Worm (Caenorhabditis elegans) whole organism, early embryonic: ENCODE measurements around the gene F02H6.3.

Source experiments
- B0310.2 ChIP-seq: sonication (generic microtip); optimal IDR thresholded peaks from 2 replicates; lab custom pipeline; 2016; ENCODE audit warnings: mild to moderate bottlenecking, missing genetic modification characterization, missing compliant biosample characterization
- F13C5.2 ChIP-seq: sonication (generic microtip); optimal IDR thresholded peaks from 2 replicates; lab custom pipeline; 2017; ENCODE audit warnings: mild to moderate bottlenecking, missing genetic modification characterization, inconsistent platforms, missing compliant biosample characterization
- aly-1 ChIP-seq: sonication (generic microtip); optimal IDR thresholded peaks from 2 replicates; lab custom pipeline; 2016; ENCODE audit warnings: missing genetic modification characterization, missing compliant biosample characterization
- ama-1 ChIP-seq: fragments of 150-350 bp; optimal IDR thresholded peaks from 2 replicates; lab custom pipeline; 2014
- ceh-13 ChIP-seq: fragments of 200-800 bp; sonication (Bioruptor generic); optimal IDR thresholded peaks from 2 replicates; lab custom pipeline; 2018; ENCODE audit warnings: mild to moderate bottlenecking, missing genetic modification characterization, missing compliant biosample characterization
- ceh-36 ChIP-seq: sonication (generic microtip); optimal IDR thresholded peaks from 2 replicates; lab custom pipeline; 2016; ENCODE audit warnings: missing genetic modification characterization, inconsistent platforms, missing compliant biosample characterization
- ets-7 ChIP-seq: sonication (generic microtip); optimal IDR thresholded peaks from 2 replicates; lab custom pipeline; 2016; ENCODE audit warnings: missing genotype, missing genetic modification characterization, missing compliant biosample characterization
- flt-1 ChIP-seq: fragments of 200-800 bp; sonication (Bioruptor generic); IDR thresholded peaks from 2 replicates; pipeline ENCODE4 v1.3.6; 2022; ENCODE audit warnings: missing genetic modification characterization, missing compliant biosample characterization
- hmbx-1 ChIP-seq: sonication (generic microtip); optimal IDR thresholded peaks from 2 replicates; lab custom pipeline; 2016; ENCODE audit warnings: mild to moderate bottlenecking, missing genetic modification characterization, missing compliant biosample characterization
- hmg-4 ChIP-seq: fragments of 200-800 bp; sonication (Bioruptor generic); optimal IDR thresholded peaks from 2 replicates; lab custom pipeline; 2018; ENCODE audit warnings: mild to moderate bottlenecking, missing genetic modification characterization, missing compliant biosample characterization
- hnd-1 ChIP-seq: sonication (generic microtip); optimal IDR thresholded peaks from 2 replicates; lab custom pipeline; 2016; ENCODE audit warnings: missing genetic modification characterization, missing compliant biosample characterization
- pes-1 ChIP-seq: fragments of 200-800 bp; sonication (Bioruptor generic); IDR thresholded peaks from 2 replicates; pipeline ENCODE4 v1.3.6; 2022; ENCODE audit warnings: missing genetic modification reagents, missing genetic modification characterization, missing compliant biosample characterization
- scrt-1 ChIP-seq: fragments of 200-800 bp; sonication (Bioruptor generic); IDR thresholded peaks from 2 replicates; pipeline ENCODE4 v1.3.6; 2022; ENCODE audit warnings: missing genetic modification characterization, missing compliant biosample characterization
- sea-1 ChIP-seq: fragments of 200-800 bp; sonication (Bioruptor generic); conservative IDR thresholded peaks from 2 replicates; pipeline ENCODE4 v1.3.6; 2022; ENCODE audit warnings: missing genetic modification characterization, missing compliant biosample characterization
- tbx-11 ChIP-seq: fragments of 200-800 bp; sonication (Bioruptor generic); IDR thresholded peaks from 2 replicates; pipeline ENCODE4 v1.3.6; 2022; ENCODE audit warnings: missing genetic modification characterization, missing compliant biosample characterization
- tbx-37 ChIP-seq: fragments of 200-800 bp; sonication (Bioruptor generic); conservative IDR thresholded peaks from 2 replicates; pipeline ENCODE4 v1.3.6; 2022; ENCODE audit warnings: missing genetic modification reagents, missing genetic modification characterization, missing compliant biosample characterization
- tra-4 ChIP-seq: sonication (generic microtip); optimal IDR thresholded peaks from 2 replicates; lab custom pipeline; 2017; ENCODE audit warnings: missing genetic modification characterization, missing compliant biosample characterization

F02H6.3 gene

ce11 chrIV:14203162-14203561 is at the start of gene F02H6.3:
TSS of gene F02H6.3 (plus strand) at chrIV:14203427.
- no peak for TF ChIP-seq flt-1 (GFP tag; lab: Robert Waterston, UW)
- TF ChIP-seq B0310.2 (tag; lab: Kevin White, UChicago), result no peak
- TF ChIP-seq F13C5.2 (tag; lab: Kevin White, UChicago), result no peak
- no peak for TF ChIP-seq hmbx-1
- TF ChIP-seq ama-1 (lab: Kevin White, UChicago), result no peak
- no peak for TF ChIP-seq ets-7 (tag; lab: Kevin White, UChicago)
- no peak for TF ChIP-seq ceh-36
- TF ChIP-seq hmg-4 (GFP tag; lab: Kevin White, UChicago), result no peak
- no peak for TF ChIP-seq sea-1 (GFP tag; lab: Robert Waterston, UW)

- TF ChIP-seq tra-4, result no peak
- TF ChIP-seq hmg-4 (GFP tag; lab: Kevin White, UChicago), result no peak
- no peak for TF ChIP-seq sea-1 (GFP tag; lab: Robert Waterston, UW)
- TF ChIP-seq pes-1, result no peak
- TF ChIP-seq scrt-1 (GFP tag; lab: Robert Waterston, UW), result no peak
- no peak for TF ChIP-seq ceh-36
- TF ChIP-seq ama-1 (lab: Kevin White, UChicago), result no peak
- no peak for TF ChIP-seq ceh-13 (GFP tag; lab: Kevin White, UChicago)
- TF ChIP-seq F13C5.2 (tag; lab: Kevin White, UChicago), result no peak
- no peak for TF ChIP-seq hmbx-1
- TF ChIP-seq B0310.2 (tag; lab: Kevin White, UChicago), result no peak
- TF ChIP-seq ets-7 (tag; lab: Kevin White, UChicago), result no peak
- no peak for TF ChIP-seq flt-1 (GFP tag; lab: Robert Waterston, UW)
Observed at ce11 chrIV:14158086-14158485, 45.1 kb upstream of the F02H6.3 start, which contains the start of gene R05A10.8. TSS of gene R05A10.8 (minus strand) at chrIV:14158186.

ce11 chrIV:14162772-14163171 is 40.5 kb upstream of the F02H6.3 start, which contains the start of gene R05A10.7:
TSS of gene R05A10.7 (minus strand) at chrIV:14162872.
- TF ChIP-seq ama-1 (lab: Kevin White, UChicago) (no peak), ets-7 (tag; lab: Kevin White, UChicago) (no peak), scrt-1 (GFP tag; lab: Robert Waterston, UW) (no peak), flt-1 (GFP tag; lab: Robert Waterston, UW) (no peak), hmbx-1 (no peak)

ce11 chrIV:14164109-14164508 is 39.1 kb upstream of the F02H6.3 start:
- TF ChIP-seq F13C5.2 (tag; lab: Kevin White, UChicago), result no peak
- TF ChIP-seq aly-1, result no peak
- no peak for TF ChIP-seq ceh-13 (GFP tag; lab: Kevin White, UChicago)
- no peak for TF ChIP-seq scrt-1 (GFP tag; lab: Robert Waterston, UW)
- no peak for TF ChIP-seq ama-1 (lab: Kevin White, UChicago)
- no peak for TF ChIP-seq pes-1
- TF ChIP-seq hnd-1, result no peak
- no peak for TF ChIP-seq tbx-11 (GFP tag; lab: Robert Waterston, UW)
- TF ChIP-seq hmbx-1, result no peak
- TF ChIP-seq tbx-37 (GFP tag; lab: Robert Waterston, UW), result no peak
- no peak for TF ChIP-seq ets-7 (tag; lab: Kevin White, UChicago)

- no peak for TF ChIP-seq tbx-37 (GFP tag; lab: Robert Waterston, UW)
- no peak for TF ChIP-seq hmbx-1
Observed at ce11 chrIV:14165476-14165875, 37.8 kb upstream of the F02H6.3 start, which contains the start of gene R05A10.6. TSS of gene R05A10.6 (plus strand) at chrIV:14165776.

ce11 chrIV:14172181-14172580 is 31.0 kb upstream of the F02H6.3 start, which contains the start of gene R05A10.4:
TSS of gene R05A10.4 (plus strand) at chrIV:14172481.
- TF ChIP-seq hmbx-1, result no peak
- TF ChIP-seq ama-1 (lab: Kevin White, UChicago), result no peak
- TF ChIP-seq tbx-11 (GFP tag; lab: Robert Waterston, UW), result no peak
- TF ChIP-seq hnd-1, result no peak
- no peak for TF ChIP-seq F13C5.2 (tag; lab: Kevin White, UChicago)

ce11 chrIV:14176373-14176772 is 26.9 kb upstream of the F02H6.3 start, which contains the start of gene R05A10.3:
TSS of gene R05A10.3 (minus strand) at chrIV:14176473.
- TF ChIP-seq B0310.2 (tag; lab: Kevin White, UChicago) (no peak), hmg-4 (GFP tag; lab: Kevin White, UChicago) (no peak), flt-1 (GFP tag; lab: Robert Waterston, UW) (no peak), tbx-11 (GFP tag; lab: Robert Waterston, UW) (no peak), hmbx-1 (no peak), ceh-36 (no peak), F13C5.2 (tag; lab: Kevin White, UChicago) (no peak), tra-4 (no peak), aly-1 (no peak), sea-1 (GFP tag; lab: Robert Waterston, UW) (no peak)

- TF ChIP-seq sea-1 (GFP tag; lab: Robert Waterston, UW) (no peak), tbx-37 (GFP tag; lab: Robert Waterston, UW) (no peak), F13C5.2 (tag; lab: Kevin White, UChicago) (no peak), flt-1 (GFP tag; lab: Robert Waterston, UW) (no peak), hnd-1 (no peak), tbx-11 (GFP tag; lab: Robert Waterston, UW) (no peak), scrt-1 (GFP tag; lab: Robert Waterston, UW) (no peak), tra-4 (no peak), ets-7 (tag; lab: Kevin White, UChicago) (no peak), B0310.2 (tag; lab: Kevin White, UChicago) (no peak), hmg-4 (GFP tag; lab: Kevin White, UChicago) (no peak), aly-1 (no peak), ceh-13 (GFP tag; lab: Kevin White, UChicago) (no peak), pes-1 (no peak), hmbx-1 (no peak), ceh-36 (no peak)
Observed at ce11 chrIV:14177058-14177457, 26.2 kb upstream of the F02H6.3 start, which contains the start of gene R05A10.2. TSS of gene R05A10.2 (plus strand) at chrIV:14177271.
